Fruit fly (Drosophila melanogaster) whole organism: ENCODE data around the gene CG33333.

Source experiments
- CG8478 ChIP-seq: fragments of >200 bp; optimal IDR thresholded peaks from 2 replicates; lab custom pipeline; 2018; ENCODE audit warnings: inconsistent platforms
- Dll ChIP-seq: fragments of >200 bp; optimal IDR thresholded peaks from 2 replicates; lab custom pipeline; 2017
- EcR ChIP-seq, 2 experiments: fragments of >200 bp; optimal IDR thresholded peaks; 2 replicates each; lab custom pipeline; 2017; ENCODE audit warnings: missing biosample characterization in 2 of 2, missing genetic modification characterization in 2 of 2, missing genetic modification reagents in 2 of 2
- pan ChIP-seq: fragments of >200 bp; optimal IDR thresholded peaks from 2 replicates; lab custom pipeline; 2017
- psq ChIP-seq: fragments of >200 bp; optimal IDR thresholded peaks from 2 replicates; lab custom pipeline; 2017
- usp ChIP-seq: fragments of >200 bp; optimal IDR thresholded peaks from 2 replicates; lab custom pipeline; 2017; ENCODE audit warnings: missing biosample characterization, missing genetic modification characterization, mixed read lengths

The CG33333 gene

dm6 chr3R:17413601-17414000 is 3.7 kb upstream of the CG33333 start, which contains the start of gene CG42822:
Gene CG42822, plus strand, starts transcription at chr3R:17413901.
- no peak for TF ChIP-seq Dll
- TF ChIP-seq usp = no peak
- no peak for TF ChIP-seq EcR (GFP tag; optimal IDR thresholded peaks at IDR 0.05; lab: Kevin White, UChicago)
- TF ChIP-seq pan (lab: Kevin White, UChicago) = no peak
- no peak for TF ChIP-seq psq (lab: Kevin White, UChicago)
- no peak for TF ChIP-seq CG8478

dm6 chr3R:17415439-17415838 is 1.8 kb upstream of the CG33333 start, which contains the start of gene CG5866:
Gene CG5866, plus strand, starts transcription at chr3R:17415739.
- TF ChIP-seq usp (no peak), CG8478 (no peak), Dll (no peak), pan (lab: Kevin White, UChicago) (no peak), psq (lab: Kevin White, UChicago) (no peak), EcR (GFP tag; optimal IDR thresholded peaks at IDR 0.05; lab: Kevin White, UChicago) (no peak)

dm6 chr3R:17418459-17418858 is 1.2 kb downstream of the CG33333 start, which contains the start of gene CG42834:
Gene CG42834, plus strand, starts transcription at chr3R:17418759.
- TF ChIP-seq Dll (no peak), pan (lab: Kevin White, UChicago) (no peak), EcR (GFP tag; optimal IDR thresholded peaks at IDR 0.05; lab: Kevin White, UChicago) (no peak), usp (no peak), CG8478 (no peak), psq (lab: Kevin White, UChicago) (no peak)

- TF ChIP-seq usp (no peak), EcR (GFP tag; optimal IDR thresholded peaks at IDR 0.05; lab: Kevin White, UChicago) (no peak), CG8478 (no peak), Dll (no peak)
These were observed 3.1 kb downstream of the CG33333 start, which contains the start of gene CG42835 for dm6 chr3R:17420338-17420737. Gene CG42835, plus strand, starts transcription at chr3R:17420638.

dm6 chr3R:17422102-17422501 is 4.8 kb downstream of the CG33333 start, which contains the start of gene CG14332:
Gene CG14332, minus strand, starts transcription at chr3R:17422202.
- no peak for TF ChIP-seq CG8478
- no peak for TF ChIP-seq pan (lab: Kevin White, UChicago)
- TF ChIP-seq usp = no peak
- TF ChIP-seq Dll = no peak
- no peak for TF ChIP-seq psq (lab: Kevin White, UChicago)
- TF ChIP-seq EcR (GFP tag; optimal IDR thresholded peaks at IDR 0.05; lab: Kevin White, UChicago) = no peak

dm6 chr3R:17425417-17425915 is 8.2 kb downstream of the CG33333 start, which contains the start of gene cysu:
Gene cysu, plus strand, starts transcription at chr3R:17425768.
- no peak for TF ChIP-seq pan (lab: Kevin White, UChicago)

- no peak for TF ChIP-seq Dll
- TF ChIP-seq CG8478 = no peak
- no peak for TF ChIP-seq EcR (GFP tag; optimal IDR thresholded peaks at IDR 0.05; lab: Kevin White, UChicago)
- no peak for TF ChIP-seq psq (lab: Kevin White, UChicago)
- TF ChIP-seq usp = no peak
- no peak for TF ChIP-seq pan (lab: Kevin White, UChicago)
These were observed 9.0 kb downstream of the CG33333 start for dm6 chr3R:17426265-17426664.

dm6 chr3R:17430481-17430880 is 13.2 kb downstream of the CG33333 start:
- no peak for TF ChIP-seq CG8478
- TF ChIP-seq Dll = no peak
- TF ChIP-seq pan (lab: Kevin White, UChicago) = no peak
- no peak for TF ChIP-seq usp
- TF ChIP-seq EcR (GFP tag; optimal IDR thresholded peaks at IDR 0.05; lab: Kevin White, UChicago) = no peak
- no peak for TF ChIP-seq psq (lab: Kevin White, UChicago)

- TF ChIP-seq pan (lab: Kevin White, UChicago) (no peak), CG8478 (no peak), usp (no peak), psq (lab: Kevin White, UChicago) (no peak)
These were observed 15.8 kb downstream of the CG33333 start for dm6 chr3R:17433117-17433516.

- TF ChIP-seq Dll (no peak), pan (lab: Kevin White, UChicago) (no peak), CG8478 (no peak), EcR (GFP tag; optimal IDR thresholded peaks at IDR 0.05; lab: Kevin White, UChicago) (no peak), usp (no peak), psq (lab: Kevin White, UChicago) (no peak)
These were observed 17.1 kb downstream of the CG33333 start, which contains the start of gene CG44090 for dm6 chr3R:17434330-17434729. Gene CG44090, minus strand, starts transcription at chr3R:17434430.

dm6 chr3R:17440628-17441027 is 23.4 kb downstream of the CG33333 start, which contains the start of gene CG14331:
Gene CG14331, minus strand, starts transcription at chr3R:17440728.
- no peak for TF ChIP-seq Dll

dm6 chr3R:17447615-17448014 is 30.3 kb downstream of the CG33333 start:
- no peak for TF ChIP-seq Dll
- no peak for TF ChIP-seq usp
- TF ChIP-seq CG8478 = no peak
- no peak for TF ChIP-seq EcR (GFP tag; optimal IDR thresholded peaks at IDR 0.05; lab: Kevin White, UChicago)
- TF ChIP-seq psq (lab: Kevin White, UChicago) = no peak
- TF ChIP-seq pan (lab: Kevin White, UChicago) = no peak

dm6 chr3R:17448758-17449157 is 31.5 kb downstream of the CG33333 start, which contains the start of gene Eh:
Gene Eh, minus strand, starts transcription at chr3R:17448858.
- TF ChIP-seq Dll = no peak
- no peak for TF ChIP-seq EcR (GFP tag; optimal IDR thresholded peaks at IDR 0.05; lab: Kevin White, UChicago)
- no peak for TF ChIP-seq usp
- TF ChIP-seq CG8478 = no peak

- no peak for TF ChIP-seq CG8478
- no peak for TF ChIP-seq usp
- no peak for TF ChIP-seq pan (lab: Kevin White, UChicago)
- no peak for TF ChIP-seq psq (lab: Kevin White, UChicago)
- no peak for TF ChIP-seq EcR (GFP tag; optimal IDR thresholded peaks at IDR 0.05; lab: Kevin White, UChicago)
- no peak for TF ChIP-seq Dll
These were observed 32.1 kb downstream of the CG33333 start for dm6 chr3R:17449402-17449801.
